Worm (Caenorhabditis elegans): ENCODE data around the gene C56G2.15.

The C56G2.15 gene

ce11 chrIII:6374947-6375415 lies 7.3 kb upstream of the C56G2.15 start, which contains the start of the genes rps-13 and nfx-1:
TSS of gene rps-13 (minus strand) at chrIII:6374997.
TSS of gene nfx-1 (plus strand) at chrIII:6375379.
- TF ChIP-seq nhr-25 (tag; optimal IDR thresholded peaks at IDR 0.05) (peak; percentile 73), Y55F3AM.14 (GFP tag; optimal IDR thresholded peaks at IDR 0.05) (no peak), mbf-1 (tag; optimal IDR thresholded peaks at IDR 0.05) (no peak), lin-13 (GFP tag; optimal IDR thresholded peaks at IDR 0.05) (peak; percentile 79), nhr-21 (tag; optimal IDR thresholded peaks at IDR 0.05) (peak; percentile 24), unc-62 (GFP tag; optimal IDR thresholded peaks at IDR 0.05) (no peak), mab-5 (tag; optimal IDR thresholded peaks at IDR 0.05) (peak; percentile 58), nhr-23 (tag; optimal IDR thresholded peaks at IDR 0.05) (no peak), lin-39 (tag; optimal IDR thresholded peaks at IDR 0.05) (no peak), nhr-237 (tag; optimal IDR thresholded peaks at IDR 0.05) (no peak), ztf-1 (GFP tag; conservative IDR thresholded peaks at IDR 0.05) (no peak), lin-11 (tag; optimal IDR thresholded peaks at IDR 0.05) (peak; percentile 61), ama-1 (optimal IDR thresholded peaks at IDR 0.05) (peak; percentile 27), nhr-11 (tag; optimal IDR thresholded peaks at IDR 0.05) (no peak), dmd-4 (tag; optimal IDR thresholded peaks at IDR 0.05) (no peak), nhr-6 (tag; optimal IDR thresholded peaks at IDR 0.05) (peak; percentile 32), blmp-1 (tag; optimal IDR thresholded peaks at IDR 0.05; ENCODE audit: insufficient read depth) (peak; percentile 73), elt-3 (tag; optimal IDR thresholded peaks at IDR 0.05) (no peak), lsy-2 (tag; optimal IDR thresholded peaks at IDR 0.05) (peak; percentile 96 to 99), C34F6.9 (tag; optimal IDR thresholded peaks at IDR 0.05) (peak; percentile 87), elt-1 (tag; optimal IDR thresholded peaks at IDR 0.05) (no peak), sma-3 (GFP tag; optimal IDR thresholded peaks at IDR 0.05) (peak; percentile 70), peb-1 (tag; optimal IDR thresholded peaks at IDR 0.05) (no peak), ztf-4 (tag; optimal IDR thresholded peaks at IDR 0.05) (peak; percentile 40), R02D3.7 (tag; optimal IDR thresholded peaks at IDR 0.05) (no peak), nhr-12 (tag; optimal IDR thresholded peaks at IDR 0.05) (no peak), ztf-11 (tag; optimal IDR thresholded peaks at IDR 0.05) (no peak), ZK546.5 (tag; optimal IDR thresholded peaks at IDR 0.05) (peak; percentile 28), alr-1 (tag; optimal IDR thresholded peaks at IDR 0.05) (no peak), nhr-10 (tag; optimal IDR thresholded peaks at IDR 0.05) (peak; percentile 17), snpc-4 (tag; optimal IDR thresholded peaks at IDR 0.05) (no peak), nhr-77 (tag; optimal IDR thresholded peaks at IDR 0.05) (no peak), ceh-82 (tag; optimal IDR thresholded peaks at IDR 0.05) (peak; percentile 31), egl-27 (tag; optimal IDR thresholded peaks at IDR 0.05) (peak; percentile 2), aly-2 (tag; optimal IDR thresholded peaks at IDR 0.05) (no peak), gmeb-1 (tag; optimal IDR thresholded peaks at IDR 0.05) (peak; percentile 77), nhr-129 (tag; optimal IDR thresholded peaks at IDR 0.05) (peak; percentile 99), unc-39 (tag; optimal IDR thresholded peaks at IDR 0.05) (no peak), mdl-1 (tag; optimal IDR thresholded peaks at IDR 0.05) (peak; percentile 38 to 39), fos-1 (tag; optimal IDR thresholded peaks at IDR 0.05) (peak; percentile 77), sem-4 (tag; optimal IDR thresholded peaks at IDR 0.05) (no peak), F13H6.1 (tag; optimal IDR thresholded peaks at IDR 0.05) (peak; percentile 54), sma-9 (GFP tag; optimal IDR thresholded peaks at IDR 0.05) (peak; percentile 72), sma-9 (tag; optimal IDR thresholded peaks at IDR 0.05) (no peak), skn-1 (tag; optimal IDR thresholded peaks at IDR 0.05) (peak; percentile 37), zag-1 (tag; optimal IDR thresholded peaks at IDR 0.05) (no peak), unc-55 (GFP tag; optimal IDR thresholded peaks at IDR 0.05) (peak; percentile 95), crh-2 (tag; optimal IDR thresholded peaks at IDR 0.05) (peak; percentile 83), ceh-16 (tag; optimal IDR thresholded peaks at IDR 0.05) (no peak)
